Fruit fly (Drosophila melanogaster) whole organism, embryonic: ENCODE data around the gene Top3beta.
A peak's percentile ranks its signal among the peaks of the same experiment; 100 is the strongest.

ENCODE experiments used
- Ada2b ChIP-seq: fragments of 200-800 bp; sonication (Bioruptor generic); IDR thresholded peaks from 2 replicates; pipeline ENCODE4 v1.3.6; 2022; ENCODE audit warnings: missing biosample characterization, missing genetic modification characterization
- Asciz ChIP-seq: fragments of 200-800 bp; sonication (Bioruptor generic); optimal IDR thresholded peaks from 2 replicates; lab custom pipeline; 2017; ENCODE audit warnings: missing biosample characterization, mild to moderate bottlenecking, missing genetic modification characterization, missing genetic modification reagents
- C15 ChIP-seq: fragments of 200-800 bp; sonication (Bioruptor generic); IDR thresholded peaks from 3 replicates; pipeline ENCODE4 v1.3.6; 2022; ENCODE audit warnings: missing biosample characterization, missing genetic modification characterization
- CG10565 ChIP-seq: fragments of 200-800 bp; sonication (Bioruptor generic); optimal IDR thresholded peaks from 3 replicates; lab custom pipeline; 2016; ENCODE audit warnings: missing biosample characterization, mild to moderate bottlenecking, missing genetic modification characterization
- CG11560 ChIP-seq: fragments of 200-800 bp; sonication (Bioruptor generic); IDR thresholded peaks from 3 replicates; pipeline ENCODE4 v1.3.6; 2022; ENCODE audit warnings: missing biosample characterization, missing genetic modification characterization
- CG12071 ChIP-seq: fragments of 200-800 bp; sonication (Bioruptor generic); optimal IDR thresholded peaks from 3 replicates; lab custom pipeline; 2018; ENCODE audit warnings: missing biosample characterization, mild to moderate bottlenecking, missing genetic modification characterization
- CG14050 ChIP-seq: fragments of 200-800 bp; sonication (Bioruptor generic); IDR thresholded peaks from 3 replicates; pipeline ENCODE4 v1.3.6; 2022; ENCODE audit warnings: missing biosample characterization, missing genetic modification characterization
- CG14860 ChIP-seq: fragments of 200-800 bp; sonication (Bioruptor generic); IDR thresholded peaks from 3 replicates; pipeline ENCODE4 v1.3.6; 2022; ENCODE audit warnings: missing biosample characterization, missing genetic modification characterization; ENCODE audit not compliant: partially characterized antibody
- CG15514 ChIP-seq: fragments of 200-800 bp; sonication (Bioruptor generic); optimal IDR thresholded peaks from 3 replicates; lab custom pipeline; 2017; ENCODE audit warnings: missing biosample characterization, missing genetic modification characterization, mild to moderate bottlenecking, moderate library complexity, missing genetic modification reagents
- CG18476 ChIP-seq: fragments of 200-800 bp; sonication (Bioruptor generic); optimal IDR thresholded peaks from 2 replicates; lab custom pipeline; 2016; ENCODE audit warnings: missing biosample characterization, mild to moderate bottlenecking, missing genetic modification characterization
- CG2199 ChIP-seq: fragments of 200-800 bp; sonication (Bioruptor generic); IDR thresholded peaks from 3 replicates; pipeline ENCODE4 v1.3.6; 2022; ENCODE audit warnings: missing biosample characterization, missing genetic modification characterization
- CG30020 ChIP-seq: fragments of 200-800 bp; optimal IDR thresholded peaks from 2 replicates; lab custom pipeline; 2019; ENCODE audit warnings: missing biosample characterization, mild to moderate bottlenecking, missing genetic modification characterization, moderate library complexity
- CG32532 ChIP-seq: fragments of 200-800 bp; sonication (Bioruptor generic); IDR thresholded peaks from 2 replicates; pipeline ENCODE4 v1.3.6; 2022; ENCODE audit warnings: missing biosample characterization, missing genetic modification characterization
- CG4404 ChIP-seq: fragments of 200-800 bp; sonication (Bioruptor generic); IDR thresholded peaks from 2 replicates; pipeline ENCODE4 v1.3.6; 2022; ENCODE audit warnings: missing biosample characterization, missing genetic modification characterization
- CG4424 ChIP-seq: fragments of 200-800 bp; sonication (Bioruptor generic); optimal IDR thresholded peaks from 3 replicates; lab custom pipeline; 2016; ENCODE audit warnings: missing biosample characterization, missing genetic modification characterization
- CG6175 ChIP-seq: fragments of 200-800 bp; sonication (Bioruptor generic); IDR thresholded peaks from 3 replicates; pipeline ENCODE4 v1.3.6; 2022; ENCODE audit warnings: missing biosample characterization, missing genetic modification characterization
- CG8089 ChIP-seq: fragments of 200-800 bp; sonication (Bioruptor generic); optimal IDR thresholded peaks from 3 replicates; lab custom pipeline; 2016; ENCODE audit warnings: missing biosample characterization, missing genetic modification characterization
- CG9437 ChIP-seq: fragments of 200-800 bp; sonication (Bioruptor generic); optimal IDR thresholded peaks from 2 replicates; lab custom pipeline; 2018; ENCODE audit warnings: missing biosample characterization, mild to moderate bottlenecking, missing genetic modification characterization
- CG9609 ChIP-seq: fragments of 200-800 bp; sonication (Bioruptor generic); optimal IDR thresholded peaks from 3 replicates; lab custom pipeline; 2016; ENCODE audit warnings: missing biosample characterization, missing genetic modification characterization
- CHES-1-like ChIP-seq: fragments of 200-800 bp; sonication (Bioruptor generic); optimal IDR thresholded peaks from 2 replicates; lab custom pipeline; 2016; ENCODE audit warnings: missing biosample characterization, missing genetic modification characterization
- E2f1 ChIP-seq: fragments of 200-800 bp; sonication (Bioruptor generic); IDR thresholded peaks from 2 replicates; pipeline ENCODE4 v1.3.6; 2022; ENCODE audit warnings: missing biosample characterization, missing genetic modification characterization
- HLH54F ChIP-seq: fragments of 200-800 bp; sonication (Bioruptor generic); optimal IDR thresholded peaks from 3 replicates; lab custom pipeline; 2016; ENCODE audit warnings: missing biosample characterization, missing genetic modification characterization
- Hey ChIP-seq: fragments of 200-800 bp; sonication (Bioruptor generic); optimal IDR thresholded peaks from 3 replicates; lab custom pipeline; 2018; ENCODE audit warnings: missing biosample characterization, mild to moderate bottlenecking, missing genetic modification characterization
- Hr39 ChIP-seq: fragments of >200 bp; optimal IDR thresholded peaks from 2 replicates; lab custom pipeline; 2017
- Pdp1 ChIP-seq, 2 experiments: fragments of 200-800 bp; sonication (Bioruptor generic); optimal IDR thresholded peaks; 3 replicates each; lab custom pipeline; 2016; ENCODE audit warnings: missing biosample characterization in 2 of 2, missing genetic modification characterization in 2 of 2, mild to moderate bottlenecking in 1 of 2, moderate library complexity in 1 of 2
- Sin3A ChIP-seq: fragments of >200 bp; optimal IDR thresholded peaks from 2 replicates; lab custom pipeline; 2018
- Ssrp ChIP-seq: fragments of 200-800 bp; sonication (Bioruptor generic); optimal IDR thresholded peaks from 2 replicates; lab custom pipeline; 2018; ENCODE audit warnings: missing biosample characterization, mild to moderate bottlenecking, missing genetic modification characterization, moderate library complexity
- Vsx1 ChIP-seq: fragments of 200-800 bp; sonication (Bioruptor generic); optimal IDR thresholded peaks from 2 replicates; lab custom pipeline; 2017; ENCODE audit warnings: missing biosample characterization, mild to moderate bottlenecking, missing genetic modification characterization, missing genetic modification reagents
- ato ChIP-seq: fragments of 200-800 bp; sonication (Bioruptor generic); IDR thresholded peaks from 2 replicates; pipeline ENCODE4 v1.3.6; 2022; ENCODE audit warnings: missing biosample characterization, missing genetic modification characterization; ENCODE audit not compliant: partially characterized antibody
- caup ChIP-seq: fragments of 200-800 bp; sonication (Bioruptor generic); optimal IDR thresholded peaks from 3 replicates; lab custom pipeline; 2017; ENCODE audit warnings: missing biosample characterization, mild to moderate bottlenecking, missing genetic modification characterization, moderate library complexity; ENCODE audit not compliant: severe bottlenecking
- chm ChIP-seq: fragments of 200-800 bp; sonication (Bioruptor generic); IDR thresholded peaks from 2 replicates; pipeline ENCODE4 v1.3.6; 2022; ENCODE audit warnings: missing biosample characterization, missing genetic modification characterization
- crp ChIP-seq, 2 experiments: fragments of 200-800 bp; sonication (Bioruptor generic); optimal IDR thresholded peaks; 2 replicates in 1 of 2; 3 replicates in 1 of 2; lab custom pipeline; 2017; ENCODE audit warnings: missing biosample characterization in 2 of 2, missing genetic modification characterization in 2 of 2, mild to moderate bottlenecking in 1 of 2, moderate library complexity in 1 of 2
- dm ChIP-seq: fragments of 200-800 bp; sonication (Bioruptor generic); optimal IDR thresholded peaks from 3 replicates; lab custom pipeline; 2016; ENCODE audit warnings: missing biosample characterization, missing genetic modification characterization
- exex ChIP-seq: fragments of 200-800 bp; sonication (Bioruptor generic); optimal IDR thresholded peaks from 4 replicates; lab custom pipeline; 2018; ENCODE audit warnings: missing biosample characterization, mild to moderate bottlenecking, missing genetic modification characterization, moderate library complexity
- eyg ChIP-seq: fragments of 200-800 bp; sonication (Bioruptor generic); optimal IDR thresholded peaks from 3 replicates; lab custom pipeline; 2016; ENCODE audit warnings: missing biosample characterization, missing genetic modification characterization
- ind ChIP-seq: fragments of 200-800 bp; sonication (Bioruptor generic); optimal IDR thresholded peaks from 3 replicates; lab custom pipeline; 2016; ENCODE audit warnings: missing biosample characterization, missing genetic modification characterization
- jumu ChIP-seq: fragments of 200-800 bp; sonication (Bioruptor generic); optimal IDR thresholded peaks from 3 replicates; lab custom pipeline; 2016; ENCODE audit warnings: missing biosample characterization, missing genetic modification characterization
- knrl ChIP-seq: fragments of 200-800 bp; sonication (Bioruptor generic); IDR thresholded peaks from 3 replicates; pipeline ENCODE4 v1.3.6; 2022; ENCODE audit warnings: missing biosample characterization, missing genetic modification characterization; ENCODE audit not compliant: partially characterized antibody
- luna ChIP-seq: fragments of 200-800 bp; sonication (Bioruptor generic); optimal IDR thresholded peaks from 2 replicates; lab custom pipeline; 2016; ENCODE audit warnings: missing biosample characterization, missing genetic modification characterization
- mirr ChIP-seq: fragments of 200-800 bp; sonication (Bioruptor generic); optimal IDR thresholded peaks from 3 replicates; lab custom pipeline; 2018; ENCODE audit warnings: missing biosample characterization, mild to moderate bottlenecking, missing genetic modification characterization
- nerfin-2 ChIP-seq: fragments of 200-800 bp; sonication (Bioruptor generic); IDR thresholded peaks from 2 replicates; pipeline ENCODE4 v1.3.6; 2022; ENCODE audit warnings: missing biosample characterization, missing genetic modification characterization; ENCODE audit not compliant: partially characterized antibody
- nmo ChIP-seq: fragments of 200-800 bp; sonication (Bioruptor generic); optimal IDR thresholded peaks from 2 replicates; lab custom pipeline; 2018; ENCODE audit warnings: missing biosample characterization, mild to moderate bottlenecking, missing genetic modification characterization, moderate library complexity
- oc ChIP-seq: fragments of 200-800 bp; sonication (Bioruptor generic); optimal IDR thresholded peaks from 2 replicates; lab custom pipeline; 2018; ENCODE audit warnings: missing biosample characterization, mild to moderate bottlenecking, missing genetic modification characterization, moderate library complexity
- pan ChIP-seq, 4 experiments: fragments of >200 bp in 3 of 4; fragments of 200-800 bp in 1 of 4; sonication (Bioruptor generic) in 1 of 4; optimal IDR thresholded peaks in 3 of 4; IDR thresholded peaks in 1 of 4; 2 replicates each; pipeline versions ENCODE4 v1.3.6 to Lab custom; 2017 to 2022; ENCODE audit warnings: missing biosample characterization in 2 of 4, missing genetic modification characterization in 2 of 4, mixed read lengths in 1 of 4
- pfk ChIP-seq: fragments of 200-800 bp; sonication (Bioruptor generic); optimal IDR thresholded peaks from 2 replicates; lab custom pipeline; 2018; ENCODE audit warnings: missing biosample characterization, mild to moderate bottlenecking, missing genetic modification characterization, moderate library complexity
- salm ChIP-seq: fragments of 200-800 bp; sonication (Bioruptor generic); optimal IDR thresholded peaks from 2 replicates; lab custom pipeline; 2018; ENCODE audit warnings: missing biosample characterization, mild to moderate bottlenecking, missing genetic modification characterization
- stc ChIP-seq: fragments of 200-800 bp; sonication (Bioruptor generic); IDR thresholded peaks from 2 replicates; pipeline ENCODE4 v1.3.6; 2022; ENCODE audit warnings: missing biosample characterization, missing genetic modification characterization
- sug ChIP-seq: fragments of 200-800 bp; optimal IDR thresholded peaks from 2 replicates; lab custom pipeline; 2019; ENCODE audit warnings: missing biosample characterization, mild to moderate bottlenecking, missing genetic modification characterization, moderate library complexity
- tio ChIP-seq: fragments of 200-800 bp; sonication (Bioruptor generic); optimal IDR thresholded peaks from 2 replicates; lab custom pipeline; 2017; ENCODE audit warnings: missing biosample characterization, missing genetic modification characterization, inconsistent platforms
- toy ChIP-seq: fragments of 200-800 bp; sonication (Bioruptor generic); IDR thresholded peaks from 2 replicates; pipeline ENCODE4 v1.3.6; 2022; ENCODE audit warnings: missing biosample characterization, missing genetic modification characterization

The Top3beta gene

dm6 chrX:6259696-6260095, 28.1 kb downstream of the Top3beta start:
- TF ChIP-seq dm (GFP tag; lab: Kevin White, UChicago) (no peak), CG14860 (no peak), Pdp1 (GFP tag; optimal IDR thresholded peaks at IDR 0.05; lab: Kevin White, UChicago) (peak in 1 of 2 experiments; percentile 73), CG4424 (GFP tag; lab: Kevin White, UChicago) (no peak), exex (tag; lab: Kevin White, UChicago) (peak; percentile 37), CG9437 (GFP tag; lab: Kevin White, UChicago) (no peak), CG6175 (GFP tag; lab: Robert Waterston, UW) (no peak), mirr (GFP tag; lab: Kevin White, UChicago) (peak; percentile 66), CG4404 (GFP tag; lab: Robert Waterston, UW) (no peak), CG11560 (tag; lab: Robert Waterston, UW) (no peak), CG9609 (GFP tag; lab: Kevin White, UChicago) (no peak), sug (peak; percentile 3), pan (optimal IDR thresholded peaks at IDR 0.05; lab: Kevin White, UChicago) (no peak), pan (GFP tag; optimal IDR thresholded peaks at IDR 0.05 in 1 of 2, IDR thresholded peaks at IDR 0.05 in 1 of 2) (no peak)

DNA sequence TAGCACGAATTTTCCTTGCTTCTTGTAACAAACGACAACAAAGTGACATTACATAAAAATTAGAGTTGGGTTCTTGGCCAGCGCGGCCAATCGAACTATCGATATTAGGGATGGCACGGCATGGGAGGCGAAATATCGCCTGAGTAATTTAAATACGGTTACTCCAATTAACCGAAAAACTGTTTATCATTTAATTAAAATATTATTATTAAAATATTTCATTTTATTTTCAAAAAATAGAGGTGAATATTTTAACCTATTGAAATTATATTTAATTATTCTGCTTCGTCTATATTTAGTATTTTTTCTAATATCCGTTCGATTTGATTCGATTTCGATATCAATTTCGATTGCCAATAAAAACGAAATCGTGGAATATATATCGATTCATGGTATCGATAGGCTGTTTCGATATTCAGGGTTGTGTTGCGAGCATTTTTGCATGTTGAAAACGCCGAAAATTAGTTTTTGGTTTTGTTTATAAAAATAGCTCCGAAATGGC, 32.3 kb downstream of the Top3beta start, which contains the start of the genes Rbcn-3A and Spx:
Gene Rbcn-3A (minus strand): TSS at position 74 of the 502 bp plus-strand sequence.
Gene Spx (plus strand): TSS at position 409 of the 502 bp plus-strand sequence.
- TF ChIP-seq Sin3A (lab: Kevin White, UChicago) (no peak), E2f1 (no peak), HLH54F (GFP tag; lab: Kevin White, UChicago) (no peak), CG18476 (GFP tag; lab: Kevin White, UChicago) (no peak), ind (peak; percentile 32), Vsx1 (GFP tag; lab: Kevin White, UChicago) (no peak), oc (no peak), CHES-1-like (no peak), crp (GFP tag; optimal IDR thresholded peaks at IDR 0.05; lab: Kevin White, UChicago) (no peak), stc (GFP tag; lab: Robert Waterston, UW) (no peak), nmo (GFP tag; lab: Kevin White, UChicago) (peak; percentile 68), eyg (GFP tag; lab: Kevin White, UChicago) (no peak), Hey (tag; lab: Kevin White, UChicago) (no peak), CG12071 (GFP tag; lab: Kevin White, UChicago) (no peak), nerfin-2 (GFP tag; lab: Robert Waterston, UW) (peak; percentile 89), knrl (GFP tag; lab: Robert Waterston, UW) (peak; percentile 93), salm (tag; lab: Kevin White, UChicago) (no peak), CG2199 (GFP tag; lab: Robert Waterston, UW) (no peak), Ssrp (tag; lab: Kevin White, UChicago) (no peak), tio (no peak), CG8089 (no peak), Hr39 (lab: Kevin White, UChicago) (no peak), CG10565 (no peak), C15 (no peak), CG14050 (GFP tag; lab: Robert Waterston, UW) (no peak), chm (GFP tag; lab: Robert Waterston, UW) (no peak), pfk (GFP tag; lab: Kevin White, UChicago) (no peak), Asciz (GFP tag; lab: Kevin White, UChicago) (no peak), CG32532 (GFP tag; lab: Robert Waterston, UW) (peak; percentile 47), CG30020 (tag; lab: Kevin White, UChicago) (peak; percentile 32), luna (GFP tag; lab: Kevin White, UChicago) (no peak), ato (GFP tag; lab: Robert Waterston, UW) (peak; percentile 70; the same call in 1 of the 2 replicates), caup (no peak), toy (no peak), jumu (GFP tag; lab: Kevin White, UChicago) (no peak), CG15514 (GFP tag; lab: Kevin White, UChicago) (peak; percentile 31), Ada2b (no peak)
